Worm (Caenorhabditis elegans): Measurements from ENCODE around the gene ztf-18.

- TF ChIP-seq B0310.2 (tag; optimal IDR thresholded peaks at IDR 0.05) = no peak
- TF ChIP-seq hnd-1 (tag; optimal IDR thresholded peaks at IDR 0.05) = no peak
- no peak for TF ChIP-seq ets-7 (tag; optimal IDR thresholded peaks at IDR 0.05)
- no peak for TF ChIP-seq ama-1 (optimal IDR thresholded peaks at IDR 0.05)
- no peak for TF ChIP-seq pes-1 (GFP tag; IDR thresholded peaks at IDR 0.05)
- TF ChIP-seq ceh-13 (GFP tag; optimal IDR thresholded peaks at IDR 0.05) = no peak
- TF ChIP-seq flt-1 (GFP tag; IDR thresholded peaks at IDR 0.05) = no peak
- no peak for TF ChIP-seq hmbx-1 (tag; optimal IDR thresholded peaks at IDR 0.05)
Measured at ce11 chrIII:910540-911311, 15.2 kb upstream of the ztf-18 start, which contains the start of the genes F23H11.5 and bra-2.

Measured in whole organism, early embryonic.